Worm (Caenorhabditis elegans) whole organism, L3 larva: ENCODE measurements around the gene taf-11.3.

Experiments used
- R02D3.7 ChIP-seq: fragments of 150-350 bp; optimal IDR thresholded peaks from 2 replicates; lab custom pipeline; 2014; ENCODE audit warnings: missing biosample characterization, missing genetic modification characterization
- aly-2 ChIP-seq: fragments of 150-350 bp; optimal IDR thresholded peaks from 2 replicates; lab custom pipeline; 2014; ENCODE audit warnings: missing biosample characterization, missing genetic modification characterization
- ama-1 ChIP-seq: fragments of 150-350 bp; optimal IDR thresholded peaks from 2 replicates; lab custom pipeline; 2018
- ceh-16 ChIP-seq: sonication (generic microtip); optimal IDR thresholded peaks from 2 replicates; lab custom pipeline; 2017; ENCODE audit warnings: missing biosample characterization, missing genetic modification characterization
- ceh-9 ChIP-seq: sonication (generic microtip); optimal IDR thresholded peaks from 2 replicates; lab custom pipeline; 2018; ENCODE audit warnings: missing biosample characterization, missing genetic modification characterization
- egl-27 ChIP-seq: sonication (generic microtip); optimal IDR thresholded peaks from 4 replicates; lab custom pipeline; 2017; ENCODE audit warnings: missing biosample characterization, missing genetic modification reagents, missing genetic modification characterization
- egl-5 ChIP-seq: fragments of 150-350 bp; optimal IDR thresholded peaks from 2 replicates; lab custom pipeline; 2017; ENCODE audit warnings: missing biosample characterization, missing genetic modification reagents, missing genetic modification characterization, inconsistent platforms
- elt-1 ChIP-seq: fragments of 150-350 bp; optimal IDR thresholded peaks from 2 replicates; lab custom pipeline; 2014; ENCODE audit warnings: missing biosample characterization, missing genetic modification characterization
- elt-2 ChIP-seq: sonication (generic microtip); optimal IDR thresholded peaks from 2 replicates; lab custom pipeline; 2016; ENCODE audit warnings: missing genetic modification reagents, mild to moderate bottlenecking, missing genetic modification characterization, missing compliant biosample characterization
- elt-3 ChIP-seq, 3 experiments: fragments of 150-350 bp in 1 of 3; sonication (generic microtip) in 2 of 3; optimal IDR thresholded peaks; 2 replicates in 2 of 3; 4 replicates in 1 of 3; lab custom pipeline; 2014 to 2017; ENCODE audit warnings: missing biosample characterization in 3 of 3, missing genetic modification characterization in 3 of 3
- fkh-10 ChIP-seq: sonication (generic microtip); optimal IDR thresholded peaks from 2 replicates; lab custom pipeline; 2017; ENCODE audit warnings: missing biosample characterization, missing genetic modification reagents, missing genetic modification characterization
- fkh-2 ChIP-seq: fragments of 150-350 bp; optimal IDR thresholded peaks from 2 replicates; lab custom pipeline; 2014; ENCODE audit warnings: missing biosample characterization, missing genetic modification reagents, missing genetic modification characterization
- lin-39 ChIP-seq: fragments of 150-350 bp; optimal IDR thresholded peaks from 2 replicates; lab custom pipeline; 2018; ENCODE audit warnings: missing biosample characterization, missing genetic modification reagents, missing genetic modification characterization
- lsy-12 ChIP-seq: sonication (generic microtip); optimal IDR thresholded peaks from 2 replicates; lab custom pipeline; 2016; ENCODE audit warnings: mild to moderate bottlenecking, missing genetic modification characterization, missing compliant biosample characterization
- mdl-1 ChIP-seq: fragments of 150-350 bp; optimal IDR thresholded peaks from 2 replicates; lab custom pipeline; 2014; ENCODE audit warnings: missing biosample characterization, missing genetic modification characterization
- nhr-11 ChIP-seq: fragments of 150-350 bp; optimal IDR thresholded peaks from 2 replicates; lab custom pipeline; 2014; ENCODE audit warnings: missing biosample characterization, missing genetic modification characterization
- nhr-23 ChIP-seq: fragments of 150-350 bp; optimal IDR thresholded peaks from 2 replicates; lab custom pipeline; 2014; ENCODE audit warnings: missing biosample characterization, missing genetic modification reagents, missing genetic modification characterization
- nhr-25 ChIP-seq: sonication (generic microtip); optimal IDR thresholded peaks from 2 replicates; lab custom pipeline; 2017; ENCODE audit warnings: missing biosample characterization, missing genetic modification characterization
- nhr-28 ChIP-seq: fragments of 150-350 bp; optimal IDR thresholded peaks from 2 replicates; lab custom pipeline; 2014; ENCODE audit warnings: missing biosample characterization, missing genetic modification characterization
- nhr-43 ChIP-seq: sonication (generic microtip); optimal IDR thresholded peaks from 2 replicates; lab custom pipeline; 2016; ENCODE audit warnings: mild to moderate bottlenecking, missing genetic modification characterization, missing compliant biosample characterization; ENCODE audit not compliant: poor library complexity, severe bottlenecking
- nhr-67 ChIP-seq: fragments of 150-350 bp; optimal IDR thresholded peaks from 2 replicates; lab custom pipeline; 2014; ENCODE audit warnings: missing biosample characterization, missing genetic modification characterization
- nhr-76 ChIP-seq: fragments of 150-350 bp; sonication (generic microtip); optimal IDR thresholded peaks from 5 replicates; lab custom pipeline; 2014; ENCODE audit warnings: missing biosample characterization, missing genetic modification characterization
- nhr-77 ChIP-seq: fragments of 150-350 bp; optimal IDR thresholded peaks from 2 replicates; lab custom pipeline; 2014; ENCODE audit warnings: missing biosample characterization, missing genetic modification characterization
- pha-4 ChIP-seq: fragments of 150-350 bp; optimal IDR thresholded peaks from 2 replicates; lab custom pipeline; 2014; ENCODE audit warnings: missing biosample characterization, missing genetic modification reagents, missing genetic modification characterization
- pqm-1 ChIP-seq: fragments of 150-350 bp; optimal IDR thresholded peaks from 2 replicates; lab custom pipeline; 2017; ENCODE audit warnings: missing biosample characterization, missing genetic modification characterization, inconsistent platforms
- sea-2 ChIP-seq: fragments of 150-350 bp; sonication (generic microtip); optimal IDR thresholded peaks from 4 replicates; lab custom pipeline; 2014; ENCODE audit warnings: missing biosample characterization, missing genetic modification reagents, missing genetic modification characterization
- skn-1 ChIP-seq: fragments of 150-350 bp; optimal IDR thresholded peaks from 2 replicates; lab custom pipeline; 2014; ENCODE audit warnings: missing biosample characterization, missing genetic modification characterization
- snpc-4 ChIP-seq: fragments of 150-350 bp; optimal IDR thresholded peaks from 2 replicates; lab custom pipeline; 2014; ENCODE audit warnings: missing biosample characterization, missing genetic modification characterization
- tbx-2 ChIP-seq: sonication (generic microtip); optimal IDR thresholded peaks from 2 replicates; lab custom pipeline; 2016; ENCODE audit warnings: mild to moderate bottlenecking, missing genetic modification characterization, missing compliant biosample characterization
- unc-39 ChIP-seq: sonication (generic microtip); optimal IDR thresholded peaks from 4 replicates; lab custom pipeline; 2017; ENCODE audit warnings: missing biosample characterization, missing genetic modification characterization
- zag-1 ChIP-seq: fragments of 150-350 bp; optimal IDR thresholded peaks from 2 replicates; lab custom pipeline; 2014; ENCODE audit warnings: missing biosample characterization, missing genetic modification characterization
- ztf-11 ChIP-seq: fragments of 150-350 bp; optimal IDR thresholded peaks from 2 replicates; lab custom pipeline; 2014; ENCODE audit warnings: missing biosample characterization, missing genetic modification characterization

taf-11.3 gene

DNA sequence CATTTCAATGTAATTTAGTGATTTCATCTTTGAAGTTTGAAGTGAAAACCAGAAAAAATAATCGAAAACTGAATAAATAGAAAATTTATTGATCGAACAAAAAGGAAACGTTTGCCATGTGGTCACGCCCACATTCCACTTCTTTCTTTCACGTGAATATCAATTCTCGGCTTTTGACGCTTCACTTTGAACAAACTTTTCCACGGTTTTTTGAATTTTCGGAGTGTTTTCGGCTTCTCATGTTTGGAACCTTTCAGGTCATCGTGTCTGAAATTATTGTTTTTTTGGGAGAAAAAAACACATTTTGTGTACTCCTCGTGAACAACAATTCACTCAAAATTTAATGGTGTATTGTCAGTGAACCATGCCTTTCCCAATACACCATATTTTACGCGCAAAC is 47.9 kb upstream of the taf-11.3 start, which contains the start of gene T21C12.8:
Gene T21C12.8 (minus strand): TSS at position 101 of the 400 bp plus-strand sequence.
- no peak for TF ChIP-seq fkh-10 (GFP tag; lab: Kevin White, UChicago)
- TF ChIP-seq ceh-9 (tag; lab: Kevin White, UChicago): no peak
- no peak for TF ChIP-seq nhr-25 (tag; lab: Kevin White, UChicago)
- no peak for TF ChIP-seq elt-3 (tag; optimal IDR thresholded peaks at IDR 0.05; lab: Kevin White, UChicago)
- TF ChIP-seq tbx-2 (tag; lab: Kevin White, UChicago): no peak
- TF ChIP-seq sea-2 (GFP tag; lab: Kevin White, UChicago): no peak
- TF ChIP-seq, all 47 proteins: peak for 0

DNA sequence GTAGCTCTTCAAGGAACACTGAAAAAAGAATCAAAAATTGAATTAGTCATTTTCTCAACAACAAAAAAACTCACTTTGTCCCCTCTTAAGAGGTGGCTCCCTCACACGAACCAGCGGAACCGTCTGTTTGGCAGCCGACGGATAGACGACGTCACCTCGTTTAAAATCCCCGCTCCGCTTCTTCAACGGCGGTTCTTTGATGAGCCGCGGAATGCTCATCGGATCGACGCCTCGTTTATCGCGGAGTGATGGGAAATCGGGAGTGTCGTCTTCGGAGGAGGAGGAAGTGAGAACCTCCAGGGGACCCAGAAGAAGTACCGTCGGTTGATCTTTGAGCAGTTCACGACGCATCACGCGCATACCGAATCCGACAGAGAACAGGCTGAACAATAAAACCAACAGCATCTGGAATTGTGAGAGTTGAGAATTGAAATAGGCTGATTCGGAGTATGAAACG is 33.7 kb upstream of the taf-11.3 start, which contains the start of gene nlp-68:
Gene nlp-68 (minus strand): TSS at position 407 of the 457 bp plus-strand sequence.
- TF ChIP-seq ceh-16 (no peak), fkh-10 (GFP tag; lab: Kevin White, UChicago) (no peak)
- TF ChIP-seq, all 47 proteins: peak for 0

- no peak for TF ChIP-seq pha-4 (tag; lab: Kevin White, UChicago)
- TF ChIP-seq elt-1: no peak
- TF ChIP-seq skn-1 (tag; lab: Kevin White, UChicago): no peak
- TF ChIP-seq pqm-1 (tag; lab: Kevin White, UChicago): no peak
- TF ChIP-seq snpc-4 (tag; lab: Kevin White, UChicago): no peak
- no peak for TF ChIP-seq egl-5 (tag; lab: Kevin White, UChicago)
- TF ChIP-seq elt-2 (tag; lab: Kevin White, UChicago): peak; percentile 2
- TF ChIP-seq tbx-2 (tag; lab: Kevin White, UChicago): no peak
- TF ChIP-seq ama-1 (lab: Kevin White, UChicago): peak; percentile 87
- TF ChIP-seq ztf-11 (tag; lab: Kevin White, UChicago): no peak
- TF ChIP-seq R02D3.7 (tag; lab: Kevin White, UChicago): no peak
- TF ChIP-seq elt-3 (tag; optimal IDR thresholded peaks at IDR 0.05; lab: Kevin White, UChicago): no peak
- TF ChIP-seq nhr-23 (tag; lab: Kevin White, UChicago): peak; percentile 10
- no peak for TF ChIP-seq nhr-28 (tag; lab: Kevin White, UChicago)
- TF ChIP-seq lin-39: no peak
- no peak for TF ChIP-seq lsy-12 (tag; lab: Kevin White, UChicago)
- TF ChIP-seq mdl-1 (tag; lab: Kevin White, UChicago): no peak
- TF ChIP-seq ceh-16: no peak
- TF ChIP-seq zag-1: no peak
- TF ChIP-seq nhr-77: no peak
- TF ChIP-seq sea-2 (GFP tag; lab: Kevin White, UChicago): no peak
- no peak for TF ChIP-seq nhr-11 (tag; lab: Kevin White, UChicago)
- TF ChIP-seq aly-2: no peak
- peak; percentile 8 for TF ChIP-seq nhr-25 (tag; lab: Kevin White, UChicago)
- TF ChIP-seq fkh-2 (tag; lab: Kevin White, UChicago): no peak
- TF ChIP-seq nhr-43: peak; percentile 14
- TF ChIP-seq nhr-76 (tag; lab: Kevin White, UChicago): no peak
- TF ChIP-seq, all 47 proteins: peak for 5
These were observed 32.5 kb upstream of the taf-11.3 start for ce11 chrIII:10537558-10537957.

DNA sequence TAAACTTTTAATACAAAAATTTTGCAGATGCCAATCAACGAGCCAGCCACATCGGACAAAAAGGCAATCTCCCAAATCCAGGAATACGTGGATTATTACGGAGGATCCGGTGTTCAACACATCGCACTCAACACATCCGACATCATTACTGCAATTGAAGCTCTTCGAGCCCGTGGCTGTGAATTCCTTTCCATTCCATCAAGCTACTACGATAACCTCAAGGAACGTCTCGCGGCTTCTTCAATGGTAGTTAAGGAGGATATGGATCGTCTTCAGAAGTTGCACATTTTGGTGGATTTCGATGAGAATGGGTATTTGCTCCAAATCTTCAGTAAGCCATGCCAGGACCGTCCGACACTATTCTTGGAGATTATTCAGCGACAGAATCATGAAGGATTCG is 32.0 kb upstream of the taf-11.3 start:
- TF ChIP-seq ama-1 (lab: Kevin White, UChicago): peak; percentile 82
- TF ChIP-seq ceh-16: no peak
- TF ChIP-seq nhr-43: peak; percentile 72
- TF ChIP-seq, all 47 proteins: peak for 2

DNA sequence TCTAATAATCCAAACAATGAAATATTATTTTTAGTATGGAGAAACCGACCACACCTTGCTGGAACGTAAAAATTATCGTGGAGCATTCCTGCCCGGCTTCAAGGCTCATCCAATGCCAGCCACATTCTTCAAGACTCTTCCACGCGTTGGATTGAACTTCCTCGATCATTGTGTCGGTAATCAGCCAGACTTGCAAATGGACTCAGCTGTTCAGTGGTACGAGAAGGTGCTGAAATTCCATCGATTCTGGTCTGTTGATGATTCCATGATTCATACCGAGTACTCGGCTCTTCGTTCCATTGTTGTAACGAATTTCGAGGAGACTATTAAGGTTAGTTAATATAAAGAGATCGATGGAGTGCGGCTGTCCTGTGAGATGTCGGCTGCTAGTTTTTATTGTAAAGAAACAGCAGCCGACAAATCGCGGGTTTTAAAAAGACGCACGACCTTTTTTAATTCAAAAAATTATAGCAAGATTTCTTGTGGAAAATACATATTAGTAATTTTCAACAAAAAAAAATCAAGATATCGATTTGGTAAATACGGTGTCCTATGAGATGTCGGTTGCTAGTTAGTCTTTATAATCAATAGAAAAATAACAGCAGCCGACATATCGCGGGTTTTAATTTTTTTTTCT is 31.2 kb upstream of the taf-11.3 start:
- TF ChIP-seq nhr-67 (tag; lab: Kevin White, UChicago) (no peak), snpc-4 (tag; lab: Kevin White, UChicago) (peak; percentile 50), ceh-16 (no peak), zag-1 (no peak), ama-1 (lab: Kevin White, UChicago) (peak; percentile 85), elt-1 (no peak), unc-39 (tag; lab: Kevin White, UChicago) (no peak)
- TF ChIP-seq, all 47 proteins: peak for 2

DNA sequence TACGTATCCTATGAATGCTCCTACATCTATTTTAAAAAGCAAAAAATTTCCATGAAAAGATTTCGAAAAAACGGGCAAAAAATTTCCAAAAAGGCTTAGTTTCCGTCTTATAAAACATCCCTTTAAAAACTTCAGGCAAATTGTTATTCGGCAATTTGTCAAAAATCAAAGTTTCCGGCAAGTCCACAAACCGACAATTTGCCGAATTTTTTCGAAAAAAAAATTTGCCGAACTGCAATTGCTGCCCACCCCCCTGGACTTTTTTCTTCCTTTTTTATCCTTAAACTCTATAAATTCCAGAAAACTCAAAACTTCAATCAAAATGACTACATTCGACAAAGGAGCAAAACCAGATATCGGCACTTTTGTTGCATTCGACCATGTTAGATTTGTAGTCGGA is 30.2 kb upstream of the taf-11.3 start, which contains the start of gene hpd-1:
Gene hpd-1 (plus strand): TSS at position 301 of the 400 bp plus-strand sequence.
- no peak for TF ChIP-seq fkh-2 (tag; lab: Kevin White, UChicago)
- TF ChIP-seq egl-27 (tag; lab: Kevin White, UChicago): no peak
